Worm (Caenorhabditis elegans) whole organism, L4 larva: ENCODE results near the gene Y102E9.5.

ENCODE experiments used
- F10B5.3 ChIP-seq: sonication (generic microtip); optimal IDR thresholded peaks from 2 replicates; lab custom pipeline; 2016; ENCODE audit warnings: mild to moderate bottlenecking, missing genetic modification characterization, missing compliant biosample characterization
- F49E8.2 ChIP-seq: sonication (generic microtip); optimal IDR thresholded peaks from 2 replicates; lab custom pipeline; 2016; ENCODE audit warnings: missing compliant biosample characterization, mild to moderate bottlenecking, missing genetic modification characterization, borderline replicate concordance
- T20F7.1 ChIP-seq: fragments of 200-800 bp; sonication (Bioruptor generic); optimal IDR thresholded peaks from 2 replicates; lab custom pipeline; 2018; ENCODE audit warnings: mild to moderate bottlenecking, missing genetic modification characterization, missing compliant biosample characterization
- ceh-28 ChIP-seq: fragments of 150-350 bp; optimal IDR thresholded peaks from 2 replicates; lab custom pipeline; 2014; ENCODE audit warnings: missing biosample characterization, missing genetic modification reagents, missing genetic modification characterization
- cey-2 ChIP-seq: sonication (generic microtip); optimal IDR thresholded peaks from 3 replicates; lab custom pipeline; 2017; ENCODE audit warnings: missing genetic modification characterization, mild to moderate bottlenecking, missing compliant biosample characterization, antibody characterized with exemption, borderline replicate concordance; ENCODE audit not compliant: insufficient read depth
- fos-1 ChIP-seq: fragments of 150-350 bp; optimal IDR thresholded peaks from 2 replicates; lab custom pipeline; 2014; ENCODE audit warnings: missing biosample characterization, missing genetic modification characterization
- madf-5 ChIP-seq, 2 experiments: fragments of 200-800 bp; sonication (Bioruptor generic); IDR thresholded peaks; 2 replicates each; pipeline ENCODE4 v1.3.6; 2022; ENCODE audit warnings: missing compliant biosample characterization in 2 of 2, missing genetic modification characterization in 2 of 2
- nhr-11 ChIP-seq: fragments of 150-350 bp; optimal IDR thresholded peaks from 2 replicates; lab custom pipeline; 2014; ENCODE audit warnings: missing biosample characterization, missing genetic modification characterization
- nhr-111 ChIP-seq: fragments of 200-800 bp; sonication (Bioruptor generic); optimal IDR thresholded peaks from 2 replicates; lab custom pipeline; 2018; ENCODE audit warnings: mild to moderate bottlenecking, missing genetic modification characterization, missing compliant biosample characterization
- nhr-76 ChIP-seq: fragments of 150-350 bp; optimal IDR thresholded peaks from 2 replicates; lab custom pipeline; 2014; ENCODE audit warnings: missing biosample characterization, missing genetic modification characterization
- nhr-77 ChIP-seq: fragments of 150-350 bp; optimal IDR thresholded peaks from 2 replicates; lab custom pipeline; 2014; ENCODE audit warnings: missing biosample characterization, missing genetic modification characterization
- sdz-12 ChIP-seq: fragments of 200-800 bp; sonication (Bioruptor generic); optimal IDR thresholded peaks from 2 replicates; lab custom pipeline; 2018; ENCODE audit warnings: mild to moderate bottlenecking, missing genetic modification characterization, missing compliant biosample characterization
- set-16 ChIP-seq: fragments of 200-800 bp; sonication (Bioruptor generic); IDR thresholded peaks from 2 replicates; pipeline ENCODE4 v1.3.6; 2022; ENCODE audit warnings: missing genetic modification reagents, missing genetic modification characterization, missing compliant biosample characterization
- unc-39 ChIP-seq: sonication (generic microtip); optimal IDR thresholded peaks from 2 replicates; lab custom pipeline; 2017; ENCODE audit warnings: missing biosample characterization, missing genetic modification characterization

DNA sequence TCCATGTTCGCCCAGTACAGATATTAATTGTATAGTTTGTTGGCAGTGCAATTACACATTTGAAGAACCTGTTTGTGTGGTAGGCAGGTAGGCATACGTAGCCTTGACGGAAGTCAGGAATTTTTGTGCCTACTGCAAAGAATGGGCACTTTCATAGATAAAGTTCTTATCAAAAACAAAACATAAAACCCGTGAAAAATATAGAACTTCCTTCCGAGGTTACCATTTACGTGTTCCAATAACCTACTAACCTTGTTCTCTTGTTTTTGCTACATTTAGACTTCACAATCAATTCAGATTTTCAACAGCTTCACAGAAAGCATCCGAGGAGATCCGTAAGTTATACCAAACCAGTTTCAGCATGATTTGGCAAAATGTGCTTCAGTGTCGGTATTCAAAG, 16.8 kb downstream of the Y102E9.5 start, which contains the start of gene F37A4.4:
- TF ChIP-seq nhr-76 (tag; lab: Kevin White, UChicago), result no peak
- no peak for TF ChIP-seq F49E8.2 (tag; lab: Kevin White, UChicago)
- TF ChIP-seq set-16 (GFP tag; lab: Robert Waterston, UW), result no peak
- TF ChIP-seq unc-39 (tag; lab: Kevin White, UChicago), result no peak
- TF ChIP-seq fos-1, result no peak
- no peak for TF ChIP-seq madf-5 (GFP tag; IDR thresholded peaks at IDR 0.05; lab: Robert Waterston, UW)
- TF ChIP-seq nhr-77 (tag; lab: Kevin White, UChicago), result no peak
- no peak for TF ChIP-seq nhr-11 (tag; lab: Kevin White, UChicago)
- TF ChIP-seq F10B5.3 (tag; lab: Kevin White, UChicago), result no peak
- no peak for TF ChIP-seq T20F7.1 (GFP tag; lab: Kevin White, UChicago)
- TF ChIP-seq ceh-28, result no peak
- TF ChIP-seq cey-2 (tag; lab: Kevin White, UChicago), result no peak
- TF ChIP-seq nhr-111 (GFP tag; lab: Kevin White, UChicago), result no peak
- no peak for TF ChIP-seq sdz-12 (GFP tag; lab: Kevin White, UChicago)
